Fruit fly (Drosophila melanogaster): Measurements from ENCODE around the gene Jhbp1.
A peak's percentile ranks its signal among the peaks of the same experiment; 100 is the strongest.

The Jhbp1 gene

DNA sequence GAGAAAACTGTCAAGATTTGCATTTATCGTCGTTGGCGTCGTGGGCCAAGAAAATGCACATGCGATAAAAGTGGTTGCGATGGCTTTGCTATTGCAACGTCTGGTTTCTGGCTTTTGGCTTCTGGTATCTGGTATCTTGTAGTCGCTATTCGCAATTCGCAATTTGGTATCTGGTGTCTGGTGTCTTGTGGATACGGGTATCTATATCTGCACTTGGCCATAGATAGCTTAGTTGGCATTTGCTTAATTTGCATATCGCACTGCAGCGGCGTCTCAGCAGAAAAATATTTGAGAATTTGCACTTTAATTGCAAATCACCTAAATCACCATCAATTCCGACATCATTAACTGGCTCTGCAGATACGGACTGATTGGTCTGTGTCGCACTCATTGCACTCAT is 35.4 kb downstream of the Jhbp1 start:
- TF ChIP-seq CG4496 (GFP tag; IDR thresholded peaks at IDR 0.05) (0 out of 3 replicates have a peak, but pooled peaks have one; percentile 21), Snoo (tag; optimal IDR thresholded peaks at IDR 0.05) (no peak)

DNA sequence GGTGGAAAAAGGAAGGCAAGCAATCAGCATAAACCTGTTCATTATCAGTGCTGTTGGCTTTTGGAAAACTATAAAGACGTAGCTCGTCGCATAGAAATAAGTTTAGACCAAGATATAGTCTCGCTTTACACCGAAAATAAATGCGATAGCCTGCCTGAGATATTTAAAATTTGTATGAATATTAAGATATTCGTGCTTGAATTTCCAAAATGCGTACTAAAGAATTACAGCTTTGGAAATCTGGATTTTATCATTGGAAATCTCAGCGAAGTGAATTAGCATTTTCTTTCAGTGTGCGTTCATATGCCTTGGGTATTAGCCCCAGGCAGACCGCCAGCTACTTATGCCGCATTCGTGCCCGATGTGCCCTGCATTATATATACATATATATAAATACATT is 44.9 kb downstream of the Jhbp1 start:
- TF ChIP-seq CG8159 (tag; optimal IDR thresholded peaks at IDR 0.05) (peak; percentile 79), Ets98B (GFP tag; IDR thresholded peaks at IDR 0.05) (peak; percentile 91), EcR (GFP tag; optimal IDR thresholded peaks at IDR 0.05) (peak; percentile 1), Snoo (tag; optimal IDR thresholded peaks at IDR 0.05) (peak; percentile 13), CG4496 (GFP tag; IDR thresholded peaks at IDR 0.05) (peak; percentile 94), CG9948 (tag; optimal IDR thresholded peaks at IDR 0.05) (peak; percentile 86), CG15710 (tag; optimal IDR thresholded peaks at IDR 0.05) (peak; percentile 77), CG12605 (GFP tag; IDR thresholded peaks at IDR 0.05) (peak; percentile 78), CG13204 (GFP tag; optimal IDR thresholded peaks at IDR 0.05) (peak; percentile 55), CG17806 (tag; optimal IDR thresholded peaks at IDR 0.05) (peak; percentile 84), CG10348 (GFP tag; IDR thresholded peaks at IDR 0.05) (peak; percentile 36; the same call in 1 of the 2 replicates), rn (GFP tag; IDR thresholded peaks at IDR 0.05) (peak; percentile 69), CG8301 (tag; optimal IDR thresholded peaks at IDR 0.05) (peak; percentile 92), CG14655 (GFP tag; optimal IDR thresholded peaks at IDR 0.05) (peak; percentile 94), CG34367 (tag; optimal IDR thresholded peaks at IDR 0.05) (peak; percentile 79), fd96Ca (GFP tag; IDR thresholded peaks at IDR 0.05) (peak; percentile 93), Pif1B (GFP tag; optimal IDR thresholded peaks at IDR 0.05) (peak; percentile 83), gl (tag; optimal IDR thresholded peaks at IDR 0.05) (peak; percentile 68), CG32121 (GFP tag; IDR thresholded peaks at IDR 0.05) (peak; percentile 88), D1 (tag; optimal IDR thresholded peaks at IDR 0.05) (peak; percentile 72), Pif1A (GFP tag; optimal IDR thresholded peaks at IDR 0.05) (peak; percentile 85)

DNA sequence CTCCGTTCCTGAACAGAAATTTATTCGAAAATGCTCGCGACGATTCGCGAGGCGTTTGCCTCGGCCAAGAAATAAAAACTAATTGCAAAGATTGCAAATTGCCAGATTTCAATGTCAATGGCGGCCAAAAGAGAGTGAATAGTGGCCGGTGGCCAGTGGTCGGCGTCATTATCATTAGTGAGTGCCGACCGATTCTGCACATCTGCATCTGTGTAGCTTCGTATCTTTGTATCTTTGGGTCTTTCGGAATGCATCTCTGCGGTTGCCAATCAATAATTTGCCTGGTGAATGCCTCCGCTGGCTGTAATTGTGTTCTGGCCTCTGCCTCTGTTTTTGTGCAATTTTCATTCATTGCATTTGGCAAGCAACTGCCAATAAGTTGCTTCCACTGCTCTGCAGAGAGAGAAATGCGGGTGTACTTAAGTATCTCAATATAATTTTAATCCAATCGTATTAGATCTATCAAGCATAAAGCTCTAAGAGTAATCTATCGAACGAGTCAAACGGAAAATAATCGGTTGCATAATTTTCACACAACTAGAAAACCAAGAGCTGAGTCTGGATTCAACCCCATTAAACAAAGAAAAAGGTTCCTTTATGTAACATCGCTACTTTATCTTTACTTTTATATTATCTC is 45.9 kb downstream of the Jhbp1 start, which contains the start of gene plh:
Gene plh (minus strand): TSS at position 51 of the 637 bp plus-strand sequence.
- TF ChIP-seq fd96Ca (GFP tag; IDR thresholded peaks at IDR 0.05) (no peak), CG17806 (tag; optimal IDR thresholded peaks at IDR 0.05) (no peak), CG32121 (GFP tag; IDR thresholded peaks at IDR 0.05) (no peak), gl (tag; optimal IDR thresholded peaks at IDR 0.05) (no peak), CG13204 (GFP tag; optimal IDR thresholded peaks at IDR 0.05) (no peak), EcR (GFP tag; optimal IDR thresholded peaks at IDR 0.05) (no peak), CG9948 (tag; optimal IDR thresholded peaks at IDR 0.05) (no peak), CG8301 (tag; optimal IDR thresholded peaks at IDR 0.05) (no peak), CG4496 (GFP tag; IDR thresholded peaks at IDR 0.05) (peak; percentile 39; the same call in 1 of the 3 replicates), CG14655 (GFP tag; optimal IDR thresholded peaks at IDR 0.05) (peak; percentile 32), Ets98B (GFP tag; IDR thresholded peaks at IDR 0.05) (no peak; the same call in 1 of the 2 replicates), D1 (tag; optimal IDR thresholded peaks at IDR 0.05) (no peak), CG34367 (tag; optimal IDR thresholded peaks at IDR 0.05) (no peak)

DNA sequence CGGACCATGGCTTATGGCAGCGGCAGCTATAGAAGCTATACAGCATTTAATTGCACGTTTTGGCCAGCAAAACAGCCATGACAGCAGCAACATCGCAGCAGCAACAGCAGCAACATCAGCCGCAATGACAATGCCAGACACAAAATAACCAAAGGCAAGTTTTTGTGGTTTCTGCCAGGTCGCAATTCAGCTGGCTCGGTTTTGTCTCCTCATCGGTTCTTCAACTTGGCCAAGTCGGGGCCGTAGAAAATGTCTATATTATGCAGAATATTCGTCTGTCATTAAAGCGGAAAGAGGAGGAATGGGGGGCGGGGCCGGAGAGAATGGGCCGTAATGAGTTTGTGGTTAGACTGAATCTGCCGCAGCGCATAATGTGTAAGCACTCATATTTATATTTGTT is 46.7 kb downstream of the Jhbp1 start:
- no peak for TF ChIP-seq gl (tag; optimal IDR thresholded peaks at IDR 0.05)
- no peak for TF ChIP-seq CG15710 (tag; optimal IDR thresholded peaks at IDR 0.05)
- TF ChIP-seq CG13204 (GFP tag; optimal IDR thresholded peaks at IDR 0.05): no peak
- 0 out of 2 replicates have a peak, but pooled peaks have one; percentile 28 for TF ChIP-seq CG32121 (GFP tag; IDR thresholded peaks at IDR 0.05)
- TF ChIP-seq D1 (tag; optimal IDR thresholded peaks at IDR 0.05): no peak
- no peak for TF ChIP-seq fd96Ca (GFP tag; IDR thresholded peaks at IDR 0.05)

DNA sequence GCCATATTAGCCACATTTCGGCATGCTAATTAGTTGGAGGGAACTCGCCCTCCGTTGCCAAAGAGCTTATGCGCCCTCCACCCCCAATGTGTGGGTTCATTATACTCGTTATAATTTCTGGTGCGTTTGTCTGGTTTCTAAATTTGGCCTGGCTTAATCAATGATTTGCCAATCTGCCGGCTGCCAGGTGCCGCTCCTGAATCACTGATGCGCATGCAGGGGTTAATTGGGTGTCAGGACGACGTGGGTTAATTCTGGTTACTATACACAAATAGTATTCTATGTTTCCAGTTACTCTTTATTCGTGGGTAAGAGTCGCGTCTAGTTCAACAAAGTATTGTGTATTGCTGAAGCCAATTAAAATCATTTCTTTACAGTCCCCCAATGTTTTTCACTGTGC is 47.4 kb downstream of the Jhbp1 start:
- no peak for TF ChIP-seq CG15710 (tag; optimal IDR thresholded peaks at IDR 0.05)
- TF ChIP-seq CG10348 (GFP tag; IDR thresholded peaks at IDR 0.05): no peak
- no peak for TF ChIP-seq CG17806 (tag; optimal IDR thresholded peaks at IDR 0.05)
- no peak for TF ChIP-seq CG8159 (tag; optimal IDR thresholded peaks at IDR 0.05)
- TF ChIP-seq fd96Ca (GFP tag; IDR thresholded peaks at IDR 0.05): no peak
- no peak for TF ChIP-seq CG4496 (GFP tag; IDR thresholded peaks at IDR 0.05)
- no peak for TF ChIP-seq CG9948 (tag; optimal IDR thresholded peaks at IDR 0.05)
- no peak for TF ChIP-seq Pif1A (GFP tag; optimal IDR thresholded peaks at IDR 0.05)
- no peak for TF ChIP-seq CG13204 (GFP tag; optimal IDR thresholded peaks at IDR 0.05)

DNA sequence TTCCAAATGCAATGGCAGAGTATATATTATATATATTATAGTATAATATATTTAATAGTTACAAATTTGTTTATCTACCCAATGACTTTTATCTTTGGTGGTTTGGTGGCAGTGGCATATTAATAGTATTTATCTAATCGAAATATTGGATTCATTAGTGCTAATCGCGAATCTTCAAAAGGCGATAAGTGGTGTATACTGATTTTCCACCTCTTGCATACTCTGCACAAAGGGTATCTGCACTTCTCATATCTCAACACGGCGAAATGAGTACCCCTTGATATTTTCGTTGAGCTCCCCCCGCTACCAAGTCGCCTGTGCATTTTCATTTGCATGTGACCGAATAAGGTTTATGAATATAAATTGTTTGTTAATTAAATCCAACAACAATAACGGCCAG is 48.3 kb downstream of the Jhbp1 start:
- TF ChIP-seq EcR (GFP tag; optimal IDR thresholded peaks at IDR 0.05) (no peak), CG14655 (GFP tag; optimal IDR thresholded peaks at IDR 0.05) (peak; percentile 38), CG4496 (GFP tag; IDR thresholded peaks at IDR 0.05) (0 out of 3 replicates have a peak, but pooled peaks have one; percentile 23), CG15710 (tag; optimal IDR thresholded peaks at IDR 0.05) (no peak), CG17806 (tag; optimal IDR thresholded peaks at IDR 0.05) (no peak), gl (tag; optimal IDR thresholded peaks at IDR 0.05) (no peak), CG8159 (tag; optimal IDR thresholded peaks at IDR 0.05) (peak; percentile 22), CG13204 (GFP tag; optimal IDR thresholded peaks at IDR 0.05) (no peak), CG34367 (tag; optimal IDR thresholded peaks at IDR 0.05) (no peak), Pif1A (GFP tag; optimal IDR thresholded peaks at IDR 0.05) (no peak), Snoo (tag; optimal IDR thresholded peaks at IDR 0.05) (no peak), CG8301 (tag; optimal IDR thresholded peaks at IDR 0.05) (peak; percentile 26), CG32121 (GFP tag; IDR thresholded peaks at IDR 0.05) (peak; percentile 27; the same call in 1 of the 2 replicates), fd96Ca (GFP tag; IDR thresholded peaks at IDR 0.05) (no peak), rn (GFP tag; IDR thresholded peaks at IDR 0.05) (no peak), CG9948 (tag; optimal IDR thresholded peaks at IDR 0.05) (no peak), CG10348 (GFP tag; IDR thresholded peaks at IDR 0.05) (no peak), CG12605 (GFP tag; IDR thresholded peaks at IDR 0.05) (no peak), Ets98B (GFP tag; IDR thresholded peaks at IDR 0.05) (no peak), D1 (tag; optimal IDR thresholded peaks at IDR 0.05) (no peak), Pif1B (GFP tag; optimal IDR thresholded peaks at IDR 0.05) (no peak)
